Fruit fly (Drosophila melanogaster) whole organism, embryonic: ENCODE data around the gene CG7991.

Experiments
- Abd-B ChIP-seq: fragments of 200-800 bp; sonication (Bioruptor generic); optimal IDR thresholded peaks from 2 replicates; lab custom pipeline; 2018; ENCODE audit warnings: missing biosample characterization, mild to moderate bottlenecking, missing genetic modification characterization, moderate library complexity
- CG10321 ChIP-seq: fragments of 200-800 bp; sonication (Bioruptor generic); IDR thresholded peaks from 2 replicates; pipeline ENCODE4 v1.3.6; 2022; ENCODE audit warnings: missing biosample characterization, missing genetic modification characterization
- CG10565 ChIP-seq: fragments of 200-800 bp; sonication (Bioruptor generic); optimal IDR thresholded peaks from 3 replicates; lab custom pipeline; 2016; ENCODE audit warnings: missing biosample characterization, mild to moderate bottlenecking, missing genetic modification characterization
- CG11093 ChIP-seq: fragments of 200-800 bp; sonication (Bioruptor generic); IDR thresholded peaks from 3 replicates; pipeline ENCODE4 v1.3.6; 2022; ENCODE audit warnings: missing biosample characterization, missing genetic modification characterization
- CG12104 ChIP-seq: fragments of 200-800 bp; sonication (Bioruptor generic); optimal IDR thresholded peaks from 3 replicates; lab custom pipeline; 2016; ENCODE audit warnings: missing biosample characterization, missing genetic modification characterization
- CG12942 ChIP-seq: fragments of 200-800 bp; sonication (Bioruptor generic); optimal IDR thresholded peaks from 3 replicates; lab custom pipeline; 2016; ENCODE audit warnings: missing biosample characterization, missing genetic modification characterization
- CG14014 ChIP-seq: fragments of 200-800 bp; sonication (Bioruptor generic); IDR thresholded peaks from 2 replicates; pipeline ENCODE4 v1.3.6; 2022; ENCODE audit warnings: missing biosample characterization, missing genetic modification characterization
- CG1529 ChIP-seq: fragments of 200-800 bp; sonication (Bioruptor generic); optimal IDR thresholded peaks from 3 replicates; lab custom pipeline; 2018; ENCODE audit warnings: missing biosample characterization, missing genetic modification characterization
- CG17361 ChIP-seq: fragments of 200-800 bp; sonication (Bioruptor generic); IDR thresholded peaks from 3 replicates; pipeline ENCODE4 v1.3.6; 2022; ENCODE audit warnings: missing biosample characterization, missing genetic modification characterization
- CG2129 ChIP-seq: fragments of 200-800 bp; sonication (Bioruptor generic); IDR thresholded peaks from 2 replicates; pipeline ENCODE4 v1.3.6; 2022; ENCODE audit warnings: missing biosample characterization, missing genetic modification characterization; ENCODE audit not compliant: partially characterized antibody
- CG2712 ChIP-seq: fragments of 200-800 bp; optimal IDR thresholded peaks from 3 replicates; lab custom pipeline; 2019; ENCODE audit warnings: missing biosample characterization, mild to moderate bottlenecking, missing genetic modification characterization, moderate library complexity
- CG31441 ChIP-seq: fragments of 200-800 bp; sonication (Bioruptor generic); IDR thresholded peaks from 2 replicates; pipeline ENCODE4 v1.3.6; 2022; ENCODE audit warnings: missing biosample characterization, missing genetic modification characterization
- CG33213 ChIP-seq: fragments of 200-800 bp; sonication (Bioruptor generic); optimal IDR thresholded peaks from 3 replicates; lab custom pipeline; 2016; ENCODE audit warnings: missing biosample characterization, missing genetic modification characterization
- CG3407 ChIP-seq: fragments of 200-800 bp; sonication (Bioruptor generic); optimal IDR thresholded peaks from 2 replicates; lab custom pipeline; 2018; ENCODE audit warnings: missing biosample characterization, mild to moderate bottlenecking, missing genetic modification characterization
- CG4404 ChIP-seq: fragments of 200-800 bp; sonication (Bioruptor generic); IDR thresholded peaks from 2 replicates; pipeline ENCODE4 v1.3.6; 2022; ENCODE audit warnings: missing biosample characterization, missing genetic modification characterization
- CG7556 ChIP-seq: fragments of 200-800 bp; sonication (Bioruptor generic); optimal IDR thresholded peaks from 2 replicates; lab custom pipeline; 2017; ENCODE audit warnings: missing biosample characterization, mild to moderate bottlenecking, missing genetic modification characterization
- CG7786 ChIP-seq: fragments of 200-800 bp; sonication (Bioruptor generic); optimal IDR thresholded peaks from 2 replicates; lab custom pipeline; 2016; ENCODE audit warnings: missing biosample characterization, missing genetic modification characterization
- Doc2 ChIP-seq: fragments of 200-800 bp; sonication (Bioruptor generic); IDR thresholded peaks from 2 replicates; pipeline ENCODE4 v1.3.6; 2022; ENCODE audit warnings: missing biosample characterization, missing genetic modification characterization
- Dp ChIP-seq: fragments of 200-800 bp; sonication (Bioruptor generic); optimal IDR thresholded peaks from 2 replicates; lab custom pipeline; 2018; ENCODE audit warnings: missing biosample characterization, mild to moderate bottlenecking, missing genetic modification characterization, moderate library complexity
- Ets97D ChIP-seq: fragments of 200-800 bp; sonication (Bioruptor generic); optimal IDR thresholded peaks from 3 replicates; lab custom pipeline; 2016; ENCODE audit warnings: missing biosample characterization, missing genetic modification characterization
- Fer1 ChIP-seq: fragments of 200-800 bp; sonication (Bioruptor generic); optimal IDR thresholded peaks from 2 replicates; lab custom pipeline; 2017; ENCODE audit warnings: missing biosample characterization, mild to moderate bottlenecking, missing genetic modification characterization
- Fer3 ChIP-seq: fragments of 200-800 bp; sonication (Bioruptor generic); optimal IDR thresholded peaks from 2 replicates; lab custom pipeline; 2018; ENCODE audit warnings: missing biosample characterization, mild to moderate bottlenecking, missing genetic modification characterization, moderate library complexity
- Gsc ChIP-seq: fragments of 200-800 bp; sonication (Bioruptor generic); IDR thresholded peaks from 2 replicates; pipeline ENCODE4 v1.3.6; 2022; ENCODE audit warnings: missing biosample characterization, missing genetic modification characterization
- Hand ChIP-seq: fragments of 200-800 bp; sonication (Bioruptor generic); optimal IDR thresholded peaks from 2 replicates; lab custom pipeline; 2017; ENCODE audit warnings: mild to moderate bottlenecking, missing biosample characterization, missing genetic modification reagents, missing genetic modification characterization
- Hr3 ChIP-seq: fragments of 200-800 bp; sonication (Bioruptor generic); optimal IDR thresholded peaks from 3 replicates; lab custom pipeline; 2016; ENCODE audit warnings: missing biosample characterization, missing genetic modification characterization
- Lim3 ChIP-seq: fragments of 200-800 bp; sonication (Bioruptor generic); IDR thresholded peaks from 2 replicates; pipeline ENCODE4 v1.3.6; 2022; ENCODE audit warnings: missing biosample characterization, missing genetic modification characterization
- NK7.1 ChIP-seq: fragments of 200-800 bp; sonication (Bioruptor generic); optimal IDR thresholded peaks from 3 replicates; lab custom pipeline; 2016; ENCODE audit warnings: missing biosample characterization, missing genetic modification characterization
- Optix ChIP-seq: fragments of 200-800 bp; sonication (Bioruptor generic); IDR thresholded peaks from 3 replicates; pipeline ENCODE4 v1.3.6; 2022; ENCODE audit warnings: missing biosample characterization, missing genetic modification characterization
- Rfx ChIP-seq: fragments of 200-800 bp; sonication (Bioruptor generic); IDR thresholded peaks from 2 replicates; pipeline ENCODE4 v1.3.6; 2022; ENCODE audit warnings: missing biosample characterization, missing genetic modification characterization
- Sox100B ChIP-seq: fragments of 200-800 bp; sonication (Bioruptor generic); optimal IDR thresholded peaks from 3 replicates; lab custom pipeline; 2018; ENCODE audit warnings: missing biosample characterization, mild to moderate bottlenecking, missing genetic modification characterization
- Stat92E ChIP-seq, 3 experiments: fragments of >200 bp in 2 of 3; fragments of 200-800 bp in 1 of 3; sonication (Bioruptor generic) in 1 of 3; optimal IDR thresholded peaks; 2 replicates each; lab custom pipeline; 2017 to 2019; ENCODE audit warnings: missing biosample characterization in 3 of 3, missing genetic modification characterization in 3 of 3, mild to moderate bottlenecking in 1 of 3, moderate library complexity in 1 of 3
- Vsx1 ChIP-seq: fragments of 200-800 bp; sonication (Bioruptor generic); optimal IDR thresholded peaks from 2 replicates; lab custom pipeline; 2017; ENCODE audit warnings: missing biosample characterization, mild to moderate bottlenecking, missing genetic modification characterization, missing genetic modification reagents
- ac ChIP-seq: fragments of 200-800 bp; sonication (Bioruptor generic); optimal IDR thresholded peaks from 3 replicates; lab custom pipeline; 2017; ENCODE audit warnings: missing biosample characterization, mild to moderate bottlenecking, missing genetic modification characterization
- al ChIP-seq: fragments of 200-800 bp; sonication (Bioruptor generic); IDR thresholded peaks from 2 replicates; pipeline ENCODE4 v1.3.6; 2022; ENCODE audit warnings: missing biosample characterization, missing genetic modification characterization
- bigmax ChIP-seq: fragments of 200-800 bp; sonication (Bioruptor generic); optimal IDR thresholded peaks from 2 replicates; lab custom pipeline; 2018; ENCODE audit warnings: missing biosample characterization, mild to moderate bottlenecking, missing genetic modification characterization
- cwo ChIP-seq: fragments of 200-800 bp; sonication (Bioruptor generic); optimal IDR thresholded peaks from 3 replicates; lab custom pipeline; 2017; ENCODE audit warnings: missing biosample characterization, missing genetic modification characterization, mild to moderate bottlenecking, moderate library complexity, missing genetic modification reagents
- dati ChIP-seq: fragments of 200-800 bp; sonication (Bioruptor generic); IDR thresholded peaks from 2 replicates; pipeline ENCODE4 v1.3.6; 2022; ENCODE audit warnings: missing biosample characterization, missing genetic modification characterization
- dimm ChIP-seq: fragments of 200-800 bp; sonication (Bioruptor generic); IDR thresholded peaks from 2 replicates; pipeline ENCODE4 v1.3.6; 2022; ENCODE audit warnings: missing biosample characterization, missing genetic modification characterization
- fd3F ChIP-seq: fragments of 200-800 bp; sonication (Bioruptor generic); optimal IDR thresholded peaks from 2 replicates; lab custom pipeline; 2018; ENCODE audit warnings: missing biosample characterization, mild to moderate bottlenecking, missing genetic modification characterization, moderate library complexity
- gt ChIP-seq: fragments of 200-800 bp; sonication (Bioruptor generic); IDR thresholded peaks from 2 replicates; pipeline ENCODE4 v1.3.6; 2022; ENCODE audit warnings: missing biosample characterization, missing genetic modification characterization
- ham ChIP-seq: fragments of 200-800 bp; sonication (Bioruptor generic); IDR thresholded peaks from 2 replicates; pipeline ENCODE4 v1.3.6; 2022; ENCODE audit warnings: missing biosample characterization, missing genetic modification characterization
- mam ChIP-seq: fragments of 200-800 bp; sonication (Bioruptor generic); optimal IDR thresholded peaks from 3 replicates; lab custom pipeline; 2016; ENCODE audit warnings: missing biosample characterization, missing genetic modification characterization
- nerfin-2 ChIP-seq: fragments of 200-800 bp; sonication (Bioruptor generic); IDR thresholded peaks from 2 replicates; pipeline ENCODE4 v1.3.6; 2022; ENCODE audit warnings: missing biosample characterization, missing genetic modification characterization; ENCODE audit not compliant: partially characterized antibody
- pfk ChIP-seq: fragments of 200-800 bp; sonication (Bioruptor generic); optimal IDR thresholded peaks from 2 replicates; lab custom pipeline; 2018; ENCODE audit warnings: missing biosample characterization, mild to moderate bottlenecking, missing genetic modification characterization, moderate library complexity
- pita ChIP-seq: fragments of 200-800 bp; sonication (Bioruptor generic); optimal IDR thresholded peaks from 2 replicates; lab custom pipeline; 2017; ENCODE audit warnings: missing biosample characterization, mild to moderate bottlenecking, missing genetic modification characterization
- pros ChIP-seq: fragments of 200-800 bp; sonication (Bioruptor generic); optimal IDR thresholded peaks from 3 replicates; lab custom pipeline; 2019; ENCODE audit warnings: missing biosample characterization, mild to moderate bottlenecking, missing genetic modification characterization, moderate library complexity
- pzg ChIP-seq: fragments of 200-800 bp; sonication (Bioruptor generic); optimal IDR thresholded peaks from 3 replicates; lab custom pipeline; 2018; ENCODE audit warnings: missing biosample characterization, mild to moderate bottlenecking, missing genetic modification characterization, moderate library complexity
- slou ChIP-seq: fragments of 200-800 bp; sonication (Bioruptor generic); optimal IDR thresholded peaks from 3 replicates; lab custom pipeline; 2016; ENCODE audit warnings: missing biosample characterization, missing genetic modification characterization
- sob ChIP-seq: fragments of 200-800 bp; sonication (Bioruptor generic); IDR thresholded peaks from 2 replicates; pipeline ENCODE4 v1.3.6; 2022; ENCODE audit warnings: missing biosample characterization, missing genetic modification characterization
- zfh2 ChIP-seq: fragments of 200-800 bp; sonication (Bioruptor generic); optimal IDR thresholded peaks from 2 replicates; lab custom pipeline; 2016; ENCODE audit warnings: missing biosample characterization, missing genetic modification characterization

The CG7991 gene

DNA sequence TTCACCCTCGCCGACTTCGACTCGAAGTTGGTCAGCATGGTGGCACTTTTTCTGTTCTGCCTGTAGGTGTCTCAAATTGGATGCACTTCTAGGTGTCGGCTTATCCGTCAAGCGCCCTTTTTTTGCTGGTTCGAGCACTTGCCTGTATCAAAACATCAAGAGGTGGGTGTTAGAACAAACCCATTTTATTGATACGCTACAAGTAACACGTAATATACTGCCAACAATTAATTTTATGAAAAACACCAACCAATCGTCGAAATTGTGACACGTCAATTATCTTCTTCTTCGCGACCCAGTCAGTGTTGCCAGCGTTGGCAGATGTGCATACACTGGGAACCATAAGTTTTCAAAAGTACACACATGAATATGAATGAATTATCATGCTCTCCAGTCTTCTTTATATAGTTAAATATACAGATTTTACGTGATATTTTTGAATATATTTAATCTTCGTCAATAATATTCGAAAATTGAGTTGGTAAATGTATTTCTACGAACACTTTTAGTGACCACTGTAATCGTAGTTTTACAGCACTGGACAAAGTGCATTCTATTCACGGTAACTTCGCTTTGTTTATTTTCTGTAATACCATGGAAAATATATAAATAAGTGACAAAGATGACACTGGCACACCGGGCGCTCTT, 29.5 kb upstream of the CG7991 start, which contains the start of the genes alphaCOP and CG13919 (continued):
- peak; percentile 84 for TF ChIP-seq ac (GFP tag; lab: Kevin White, UChicago)
- peak; percentile 87 for TF ChIP-seq Gsc (GFP tag; lab: Robert Waterston, UW)
- TF ChIP-seq Hr3 (GFP tag; lab: Kevin White, UChicago): peak; percentile 98
- TF ChIP-seq CG10321: peak; percentile 83
- peak; percentile 96 for TF ChIP-seq CG14014 (GFP tag; lab: Robert Waterston, UW)
- TF ChIP-seq CG17361: peak; percentile 98
- peak; percentile 62 for TF ChIP-seq CG10565 (GFP tag; lab: Kevin White, UChicago)
- peak; percentile 88 for TF ChIP-seq dati (GFP tag; lab: Robert Waterston, UW)
- TF ChIP-seq Lim3 (GFP tag; lab: Robert Waterston, UW): peak; percentile 92
- TF ChIP-seq pita (GFP tag; lab: Kevin White, UChicago): no peak
- peak; percentile 55 for TF ChIP-seq pzg (GFP tag; lab: Kevin White, UChicago)
- TF ChIP-seq dimm: peak; percentile 95
- peak; percentile 27 for TF ChIP-seq pros (GFP tag; lab: Kevin White, UChicago)
- TF ChIP-seq CG2712 (tag; lab: Kevin White, UChicago): peak; percentile 99
- TF ChIP-seq gt: peak; percentile 85
- peak; percentile 97 for TF ChIP-seq fd3F
- peak; percentile 97 for TF ChIP-seq Abd-B
- TF ChIP-seq ham (GFP tag; lab: Robert Waterston, UW): peak; percentile 92
- TF ChIP-seq Hand: peak; percentile 91
- peak; percentile 80 for TF ChIP-seq CG33213
- peak; percentile 98 for TF ChIP-seq Rfx
- peak; percentile 90 for TF ChIP-seq Ets97D
- TF ChIP-seq mam: peak; percentile 95
- no peak for TF ChIP-seq Sox100B (GFP tag; lab: Kevin White, UChicago)
- peak; percentile 91 for TF ChIP-seq Fer1
- peak; percentile 32 for TF ChIP-seq pfk (GFP tag; lab: Kevin White, UChicago)
- peak; percentile 50 for TF ChIP-seq Dp (GFP tag; lab: Kevin White, UChicago)
- TF ChIP-seq CG1529 (GFP tag; lab: Kevin White, UChicago): peak; percentile 95
- peak; percentile 97 for TF ChIP-seq CG11093 (GFP tag; lab: Robert Waterston, UW)
- peak; percentile 96 for TF ChIP-seq slou (GFP tag; lab: Kevin White, UChicago)
- TF ChIP-seq Stat92E (GFP tag; optimal IDR thresholded peaks at IDR 0.05; lab: Kevin White, UChicago): peak in 1 of 3 experiments; percentile 98
- TF ChIP-seq CG2129 (GFP tag; lab: Robert Waterston, UW): no peak
- peak; percentile 93 for TF ChIP-seq zfh2 (GFP tag; lab: Kevin White, UChicago)
- TF ChIP-seq CG12942 (GFP tag; lab: Kevin White, UChicago): peak; percentile 96
- peak; percentile 95 for TF ChIP-seq Optix
- TF ChIP-seq bigmax (GFP tag; lab: Kevin White, UChicago): peak; percentile 20
- TF ChIP-seq CG3407 (GFP tag; lab: Kevin White, UChicago): peak; percentile 92
- peak; percentile 87 for TF ChIP-seq Vsx1
- TF ChIP-seq CG4404: peak; percentile 94
- TF ChIP-seq CG7786 (GFP tag; lab: Kevin White, UChicago): peak; percentile 87
- peak; percentile 94 for TF ChIP-seq CG7556 (GFP tag; lab: Kevin White, UChicago)
- TF ChIP-seq CG12104 (GFP tag; lab: Kevin White, UChicago): peak; percentile 95
- TF ChIP-seq sob (GFP tag; lab: Robert Waterston, UW): peak; percentile 97
- no peak for TF ChIP-seq nerfin-2 (GFP tag; lab: Robert Waterston, UW)
- TF ChIP-seq Doc2: peak; percentile 77
- TF ChIP-seq CG31441: peak; percentile 97
- peak; percentile 96 for TF ChIP-seq Fer3 (tag; lab: Kevin White, UChicago)
- TF ChIP-seq al (GFP tag; lab: Robert Waterston, UW): peak; percentile 94
- peak; percentile 91 for TF ChIP-seq NK7.1
- peak; percentile 88 for TF ChIP-seq cwo
